Worm (Caenorhabditis elegans): ENCODE data around the gene C17G10.10.

- TF ChIP-seq ama-1 (optimal IDR thresholded peaks at IDR 0.05) (no peak), B0310.2 (tag; optimal IDR thresholded peaks at IDR 0.05) (no peak), ceh-36 (tag; optimal IDR thresholded peaks at IDR 0.05) (no peak), hmg-4 (GFP tag; optimal IDR thresholded peaks at IDR 0.05) (no peak), tra-4 (tag; optimal IDR thresholded peaks at IDR 0.05) (no peak), tbx-11 (GFP tag; IDR thresholded peaks at IDR 0.05) (no peak), pes-1 (GFP tag; IDR thresholded peaks at IDR 0.05) (no peak), hmbx-1 (tag; optimal IDR thresholded peaks at IDR 0.05) (no peak), hnd-1 (tag; optimal IDR thresholded peaks at IDR 0.05) (no peak), flt-1 (GFP tag; IDR thresholded peaks at IDR 0.05) (no peak), ets-7 (tag; optimal IDR thresholded peaks at IDR 0.05) (no peak)
These were observed 47.8 kb upstream of the C17G10.10 start, which contains the start of gene F59E12.9 for ce11 chrII:5646942-5647341.
